Fruit fly (Drosophila melanogaster): Measurements from ENCODE around the gene CG11109.

CG11109 gene

DNA sequence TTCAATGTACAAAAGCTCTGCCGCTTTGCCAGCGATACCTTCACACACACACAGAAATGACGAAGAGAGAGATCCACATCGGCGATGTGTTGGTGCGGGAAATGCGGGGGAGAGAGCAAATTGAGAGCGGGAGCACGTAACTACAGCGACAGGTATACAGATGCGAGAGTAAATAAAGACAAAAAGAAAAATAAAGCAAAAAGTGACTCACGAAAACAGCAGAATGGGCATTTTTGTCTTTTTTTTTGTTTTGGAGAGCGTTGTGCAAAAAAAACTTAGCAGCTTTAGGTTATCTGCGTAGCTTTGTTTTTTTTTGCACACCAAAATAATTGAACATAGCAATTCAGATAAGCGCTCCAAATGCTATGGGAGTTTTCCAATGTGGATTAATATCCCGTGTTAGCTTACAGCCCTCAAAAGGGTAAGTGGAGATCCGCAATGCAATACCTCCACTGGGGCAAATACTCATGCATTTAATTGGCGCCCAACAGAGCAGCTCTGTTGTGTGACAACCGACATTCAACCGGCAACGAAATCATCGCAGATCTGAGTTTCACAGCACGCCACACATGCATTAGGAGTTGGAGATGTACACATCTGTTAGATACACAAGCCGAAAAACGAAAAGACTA lies 49.3 kb upstream of the CG11109 start (continued):
- TF ChIP-seq svp (GFP tag) (peak; percentile 85), Sox15 (GFP tag; optimal IDR thresholded peaks at IDR 0.05) (no peak), CG1621 (tag; optimal IDR thresholded peaks at IDR 0.05) (peak; percentile 88), Eip93F (GFP tag; optimal IDR thresholded peaks at IDR 0.05) (peak; percentile 50), OdsH (GFP tag; optimal IDR thresholded peaks at IDR 0.05) (peak; percentile 74), Hr39 (GFP tag; optimal IDR thresholded peaks at IDR 0.05) (no peak), salr (GFP tag; optimal IDR thresholded peaks at IDR 0.05) (peak; percentile 61 to 79), Ets96B (tag; optimal IDR thresholded peaks at IDR 0.05) (peak; percentile 66), CG3032 (tag; optimal IDR thresholded peaks at IDR 0.05) (peak; percentile 68), fd59A (GFP tag; optimal IDR thresholded peaks at IDR 0.05) (peak; percentile 60), Blimp-1 (GFP tag; optimal IDR thresholded peaks at IDR 0.05) (peak; percentile 71), CG6792 (GFP tag; optimal IDR thresholded peaks at IDR 0.05) (peak; percentile 55), CG6163 (GFP tag; IDR thresholded peaks at IDR 0.05) (peak; percentile 97), dsx (GFP tag; optimal IDR thresholded peaks at IDR 0.05; ENCODE audit: poor library complexity, severe bottlenecking) (peak; percentile 72), Met (GFP tag; optimal IDR thresholded peaks at IDR 0.05) (peak; percentile 65), pdm3 (GFP tag; optimal IDR thresholded peaks at IDR 0.05) (peak; percentile 67), ss (GFP tag; optimal IDR thresholded peaks at IDR 0.05) (peak; percentile 96 to 98), CG6808 (GFP tag; optimal IDR thresholded peaks at IDR 0.05) (peak; percentile 94), Hr4 (GFP tag; optimal IDR thresholded peaks at IDR 0.05) (peak; percentile 46), achi (GFP tag; optimal IDR thresholded peaks at IDR 0.05) (peak; percentile 75), CG3919 (GFP tag; optimal IDR thresholded peaks at IDR 0.05) (peak; percentile 79), CG6854 (GFP tag; optimal IDR thresholded peaks at IDR 0.05) (peak; percentile 96), CG10631 (GFP tag; optimal IDR thresholded peaks at IDR 0.05) (no peak), Gug (GFP tag; IDR thresholded peaks at IDR 0.05) (peak; percentile 82), vri (GFP tag; optimal IDR thresholded peaks at IDR 0.05) (peak; percentile 98), esn (GFP tag; optimal IDR thresholded peaks at IDR 0.05) (peak; percentile 66), lz (GFP tag; optimal IDR thresholded peaks at IDR 0.05) (peak; percentile 35), Hr38 (GFP tag; optimal IDR thresholded peaks at IDR 0.05) (peak; percentile 36), CG32006 (GFP tag; optimal IDR thresholded peaks at IDR 0.05) (peak; percentile 74), CG31627 (GFP tag; optimal IDR thresholded peaks at IDR 0.05) (peak; percentile 13), dac (GFP tag; optimal IDR thresholded peaks at IDR 0.05) (peak; percentile 54), CG11294 (GFP tag; IDR thresholded peaks at IDR 0.05) (peak; percentile 73), topi (GFP tag; optimal IDR thresholded peaks at IDR 0.05) (peak; percentile 77), Smox (GFP tag; optimal IDR thresholded peaks at IDR 0.05) (peak; percentile 59), eg (GFP tag; IDR thresholded peaks at IDR 0.05) (peak; percentile 99), CG10669 (GFP tag; optimal IDR thresholded peaks at IDR 0.05) (peak; percentile 80)

DNA sequence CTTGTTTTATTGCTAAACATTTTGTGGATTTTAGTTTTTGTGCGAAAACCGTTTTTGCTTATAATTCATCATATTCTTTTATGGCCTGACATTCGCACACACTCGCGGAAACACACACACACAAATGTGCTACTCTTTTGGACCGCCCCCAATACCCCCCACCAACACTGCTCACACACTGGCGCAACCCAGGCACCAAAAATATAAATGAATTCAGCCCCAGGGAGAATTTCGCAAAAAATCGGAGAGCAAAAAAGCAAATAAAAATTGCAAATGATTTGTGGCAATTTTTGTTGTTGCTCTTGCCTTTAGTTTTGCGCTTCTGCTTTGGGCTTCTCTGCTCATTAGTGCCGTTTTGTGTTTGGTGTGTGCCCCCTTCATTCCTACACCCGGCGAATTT lies 48.8 kb upstream of the CG11109 start:
- TF ChIP-seq CG9139 (GFP tag; optimal IDR thresholded peaks at IDR 0.05), result no peak
- peak; percentile 18 for TF ChIP-seq vri (GFP tag; optimal IDR thresholded peaks at IDR 0.05)
- TF ChIP-seq CG6163 (GFP tag; IDR thresholded peaks at IDR 0.05), result peak; percentile 7; the same call in 1 of the 3 replicates
- no peak for TF ChIP-seq Ets21C (GFP tag; optimal IDR thresholded peaks at IDR 0.05)
- TF ChIP-seq Eip78C (GFP tag), result peak; percentile 2
- TF ChIP-seq eg (GFP tag; IDR thresholded peaks at IDR 0.05), result peak; percentile 55; the same call in 1 of the 3 replicates
- TF ChIP-seq CG8319 (GFP tag; optimal IDR thresholded peaks at IDR 0.05), result no peak
